Fruit fly (Drosophila melanogaster) whole organism, embryonic: Measurements from ENCODE around the gene CG7739.

Source experiments
- Antp ChIP-seq: fragments of 200-800 bp; sonication (Bioruptor generic); optimal IDR thresholded peaks from 3 replicates; lab custom pipeline; 2016; ENCODE audit warnings: missing biosample characterization, missing genetic modification characterization
- Atf-2 ChIP-seq: fragments of 200-800 bp; sonication (Bioruptor generic); optimal IDR thresholded peaks from 2 replicates; lab custom pipeline; 2016; ENCODE audit warnings: missing biosample characterization, missing genetic modification characterization
- BEAF-32 ChIP-seq: fragments of 200-800 bp; sonication (Bioruptor generic); optimal IDR thresholded peaks from 3 replicates; lab custom pipeline; 2017; ENCODE audit warnings: missing biosample characterization, missing genetic modification characterization, mild to moderate bottlenecking, moderate library complexity, missing genetic modification reagents
- Bgb ChIP-seq: fragments of 200-800 bp; sonication (Bioruptor generic); IDR thresholded peaks from 2 replicates; pipeline ENCODE4 v1.3.6; 2022; ENCODE audit warnings: missing biosample characterization, missing genetic modification characterization; ENCODE audit not compliant: partially characterized antibody
- CG11560 ChIP-seq: fragments of 200-800 bp; sonication (Bioruptor generic); IDR thresholded peaks from 3 replicates; pipeline ENCODE4 v1.3.6; 2022; ENCODE audit warnings: missing biosample characterization, missing genetic modification characterization
- CG12391 ChIP-seq: fragments of 200-800 bp; sonication (Bioruptor generic); optimal IDR thresholded peaks from 3 replicates; lab custom pipeline; 2018; ENCODE audit warnings: missing biosample characterization, mild to moderate bottlenecking, missing genetic modification characterization, moderate library complexity
- CG13775 ChIP-seq: fragments of 200-800 bp; sonication (Bioruptor generic); optimal IDR thresholded peaks from 3 replicates; lab custom pipeline; 2017; ENCODE audit warnings: missing biosample characterization, mild to moderate bottlenecking, missing genetic modification characterization
- CG13894 ChIP-seq: fragments of 200-800 bp; sonication (Bioruptor generic); optimal IDR thresholded peaks from 3 replicates; lab custom pipeline; 2018; ENCODE audit warnings: missing biosample characterization, mild to moderate bottlenecking, missing genetic modification characterization, moderate library complexity
- CG15479 ChIP-seq: fragments of 200-800 bp; sonication (Bioruptor generic); optimal IDR thresholded peaks from 3 replicates; lab custom pipeline; 2019; ENCODE audit warnings: missing biosample characterization, mild to moderate bottlenecking, missing genetic modification characterization, moderate library complexity
- CG16813 ChIP-seq: fragments of 200-800 bp; sonication (Bioruptor generic); IDR thresholded peaks from 3 replicates; pipeline ENCODE4 v1.3.6; 2022; ENCODE audit warnings: missing biosample characterization, missing genetic modification characterization; ENCODE audit not compliant: partially characterized antibody
- CG17328 ChIP-seq: fragments of 200-800 bp; sonication (Bioruptor generic); IDR thresholded peaks from 2 replicates; pipeline ENCODE4 v1.3.6; 2022; ENCODE audit warnings: missing biosample characterization, missing genetic modification characterization
- CG2202 ChIP-seq: fragments of 200-800 bp; sonication (Bioruptor generic); optimal IDR thresholded peaks from 2 replicates; lab custom pipeline; 2018; ENCODE audit warnings: missing biosample characterization, mild to moderate bottlenecking, missing genetic modification characterization
- CG30020 ChIP-seq: fragments of 200-800 bp; optimal IDR thresholded peaks from 2 replicates; lab custom pipeline; 2019; ENCODE audit warnings: missing biosample characterization, mild to moderate bottlenecking, missing genetic modification characterization, moderate library complexity
- CG32532 ChIP-seq: fragments of 200-800 bp; sonication (Bioruptor generic); IDR thresholded peaks from 2 replicates; pipeline ENCODE4 v1.3.6; 2022; ENCODE audit warnings: missing biosample characterization, missing genetic modification characterization
- CG3995 ChIP-seq: fragments of 200-800 bp; sonication (Bioruptor generic); optimal IDR thresholded peaks from 3 replicates; lab custom pipeline; 2016; ENCODE audit warnings: missing biosample characterization, missing genetic modification characterization
- Chrac-16 ChIP-seq: fragments of 200-800 bp; sonication (Bioruptor generic); optimal IDR thresholded peaks from 3 replicates; lab custom pipeline; 2016; ENCODE audit warnings: missing biosample characterization, missing genetic modification characterization
- Elba2 ChIP-seq: fragments of 200-800 bp; sonication (Bioruptor generic); optimal IDR thresholded peaks from 3 replicates; lab custom pipeline; 2016; ENCODE audit warnings: missing biosample characterization, missing genetic modification characterization
- HmgZ ChIP-seq: fragments of 200-800 bp; sonication (Bioruptor generic); optimal IDR thresholded peaks from 2 replicates; lab custom pipeline; 2018; ENCODE audit warnings: missing biosample characterization, mild to moderate bottlenecking, missing genetic modification characterization
- Lhr ChIP-seq: fragments of 200-800 bp; sonication (Bioruptor generic); optimal IDR thresholded peaks from 3 replicates; lab custom pipeline; 2017; ENCODE audit warnings: mild to moderate bottlenecking, missing biosample characterization, missing genetic modification reagents, missing genetic modification characterization
- Scr ChIP-seq: fragments of 200-800 bp; sonication (Bioruptor generic); IDR thresholded peaks from 2 replicates; pipeline ENCODE4 v1.3.6; 2022; ENCODE audit warnings: missing biosample characterization, missing genetic modification characterization; ENCODE audit not compliant: partially characterized antibody
- Sry-β ChIP-seq: fragments of 200-800 bp; sonication (Bioruptor generic); optimal IDR thresholded peaks from 2 replicates; lab custom pipeline; 2018; ENCODE audit warnings: missing biosample characterization, mild to moderate bottlenecking, missing genetic modification characterization, moderate library complexity
- Sry-δ ChIP-seq: fragments of 200-800 bp; sonication (Bioruptor generic); optimal IDR thresholded peaks from 2 replicates; lab custom pipeline; 2016; ENCODE audit warnings: missing biosample characterization, missing genetic modification characterization
- Trl ChIP-seq, 3 experiments: fragments of >200 bp in 2 of 3; fragments of 200-800 bp in 1 of 3; sonication (Bioruptor generic) in 1 of 3; optimal IDR thresholded peaks; 2 replicates in 1 of 3; 3 replicates in 2 of 3; lab custom pipeline; 2016 to 2017; ENCODE audit warnings: missing biosample characterization in 1 of 3, missing genetic modification characterization in 1 of 3
- Xbp1 ChIP-seq: fragments of 200-800 bp; sonication (Bioruptor generic); optimal IDR thresholded peaks from 3 replicates; lab custom pipeline; 2016; ENCODE audit warnings: missing biosample characterization, mild to moderate bottlenecking, missing genetic modification characterization
- amos ChIP-seq: fragments of 200-800 bp; sonication (Bioruptor generic); IDR thresholded peaks from 2 replicates; pipeline ENCODE4 v1.3.6; 2022; ENCODE audit warnings: missing biosample characterization, missing genetic modification characterization; ENCODE audit not compliant: partially characterized antibody
- chinmo ChIP-seq: fragments of 200-800 bp; sonication (Bioruptor generic); IDR thresholded peaks from 4 replicates; pipeline ENCODE4 v1.3.6; 2022; ENCODE audit warnings: missing biosample characterization, missing genetic modification characterization; ENCODE audit not compliant: partially characterized antibody
- en ChIP-seq: fragments of 200-800 bp; sonication (Bioruptor generic); optimal IDR thresholded peaks from 2 replicates; lab custom pipeline; 2016; ENCODE audit warnings: missing biosample characterization, missing genetic modification characterization
- gem ChIP-seq: fragments of 200-800 bp; sonication (Bioruptor generic); optimal IDR thresholded peaks from 2 replicates; lab custom pipeline; 2019; ENCODE audit warnings: missing biosample characterization, mild to moderate bottlenecking, missing genetic modification characterization, moderate library complexity
- gfzf ChIP-seq: fragments of 200-800 bp; sonication (Bioruptor generic); optimal IDR thresholded peaks from 2 replicates; lab custom pipeline; 2016; ENCODE audit warnings: missing biosample characterization, mild to moderate bottlenecking, missing genetic modification characterization, moderate library complexity
- her ChIP-seq: fragments of 200-800 bp; sonication (Bioruptor generic); optimal IDR thresholded peaks from 2 replicates; lab custom pipeline; 2016; ENCODE audit warnings: missing biosample characterization, missing genetic modification characterization
- inv ChIP-seq: fragments of 200-800 bp; sonication (Bioruptor generic); IDR thresholded peaks from 2 replicates; pipeline ENCODE4 v1.3.6; 2022; ENCODE audit warnings: missing biosample characterization, missing genetic modification characterization; ENCODE audit not compliant: partially characterized antibody
- knrl ChIP-seq: fragments of 200-800 bp; sonication (Bioruptor generic); IDR thresholded peaks from 3 replicates; pipeline ENCODE4 v1.3.6; 2022; ENCODE audit warnings: missing biosample characterization, missing genetic modification characterization; ENCODE audit not compliant: partially characterized antibody
- maf-S ChIP-seq: fragments of 200-800 bp; sonication (Bioruptor generic); optimal IDR thresholded peaks from 2 replicates; lab custom pipeline; 2016; ENCODE audit warnings: missing biosample characterization, missing genetic modification characterization
- mam ChIP-seq: fragments of 200-800 bp; sonication (Bioruptor generic); optimal IDR thresholded peaks from 3 replicates; lab custom pipeline; 2016; ENCODE audit warnings: missing biosample characterization, missing genetic modification characterization
- oc ChIP-seq: fragments of 200-800 bp; sonication (Bioruptor generic); optimal IDR thresholded peaks from 2 replicates; lab custom pipeline; 2018; ENCODE audit warnings: missing biosample characterization, mild to moderate bottlenecking, missing genetic modification characterization, moderate library complexity
- onecut ChIP-seq: fragments of 200-800 bp; sonication (Bioruptor generic); IDR thresholded peaks from 2 replicates; pipeline ENCODE4 v1.3.6; 2022; ENCODE audit warnings: missing biosample characterization, missing genetic modification characterization
- p53 ChIP-seq: fragments of 200-800 bp; sonication (Bioruptor generic); optimal IDR thresholded peaks from 2 replicates; lab custom pipeline; 2016; ENCODE audit warnings: missing biosample characterization, missing genetic modification characterization
- prd ChIP-seq, 3 experiments: fragments of >200 bp in 2 of 3; fragments of 200-800 bp in 1 of 3; sonication (Bioruptor generic) in 1 of 3; optimal IDR thresholded peaks in 2 of 3; IDR thresholded peaks in 1 of 3; 2 replicates in 2 of 3; 3 replicates in 1 of 3; pipeline versions ENCODE4 v1.3.6 to Lab custom; 2017 to 2022; ENCODE audit warnings: missing biosample characterization in 1 of 3, missing genetic modification characterization in 1 of 3
- rib ChIP-seq: fragments of 200-800 bp; sonication (Bioruptor generic); IDR thresholded peaks from 2 replicates; pipeline ENCODE4 v1.3.6; 2022; ENCODE audit warnings: missing biosample characterization, missing genetic modification characterization
- sd ChIP-seq: fragments of 200-800 bp; sonication (Bioruptor generic); optimal IDR thresholded peaks from 3 replicates; lab custom pipeline; 2018; ENCODE audit warnings: missing biosample characterization, mild to moderate bottlenecking, missing genetic modification characterization, moderate library complexity
- seq ChIP-seq: fragments of 200-800 bp; sonication (Bioruptor generic); IDR thresholded peaks from 2 replicates; pipeline ENCODE4 v1.3.6; 2022; ENCODE audit warnings: missing biosample characterization, missing genetic modification characterization
- sna ChIP-seq: fragments of 200-800 bp; sonication (Bioruptor generic); IDR thresholded peaks from 2 replicates; pipeline ENCODE4 v1.3.6; 2022; ENCODE audit warnings: missing biosample characterization, missing genetic modification characterization; ENCODE audit not compliant: partially characterized antibody
- sr ChIP-seq: fragments of 200-800 bp; sonication (Bioruptor generic); IDR thresholded peaks from 3 replicates; pipeline ENCODE4 v1.3.6; 2022; ENCODE audit warnings: missing biosample characterization, missing genetic modification characterization
- stwl ChIP-seq: fragments of 200-800 bp; sonication (Bioruptor generic); optimal IDR thresholded peaks from 3 replicates; lab custom pipeline; 2018; ENCODE audit warnings: missing biosample characterization, mild to moderate bottlenecking, missing genetic modification characterization, moderate library complexity
- unc-4 ChIP-seq: fragments of 200-800 bp; sonication (Bioruptor generic); IDR thresholded peaks from 2 replicates; pipeline ENCODE4 v1.3.6; 2022; ENCODE audit warnings: missing biosample characterization, missing genetic modification characterization; ENCODE audit not compliant: partially characterized antibody
- vfl ChIP-seq: fragments of 200-800 bp; sonication (Bioruptor generic); optimal IDR thresholded peaks from 2 replicates; lab custom pipeline; 2016; ENCODE audit warnings: missing biosample characterization, missing genetic modification characterization
- vvl ChIP-seq: fragments of 200-800 bp; sonication (Bioruptor generic); IDR thresholded peaks from 2 replicates; pipeline ENCODE4 v1.3.6; 2022; ENCODE audit warnings: missing biosample characterization, missing genetic modification characterization

Gene CG7739

dm6 chr3L:15565829-15566433 is 3.1 kb upstream of the CG7739 start, which contains the start of gene dop (continued):
- TF ChIP-seq Scr (GFP tag; lab: Robert Waterston, UW), result peak; percentile 71
- peak; percentile 66 for TF ChIP-seq CG16813
- peak; percentile 82 for TF ChIP-seq BEAF-32
- no peak for TF ChIP-seq maf-S (GFP tag; lab: Kevin White, UChicago)
- TF ChIP-seq CG12391 (tag; lab: Kevin White, UChicago), result peak; percentile 45
- peak; percentile 25 for TF ChIP-seq Xbp1 (GFP tag; lab: Kevin White, UChicago)
- peak; percentile 78; the same call in 2 of the 3 replicates for TF ChIP-seq sr (GFP tag; lab: Robert Waterston, UW)
- TF ChIP-seq vvl (GFP tag; lab: Robert Waterston, UW), result peak; percentile 49
- no peak for TF ChIP-seq sd (tag; lab: Kevin White, UChicago)
- peak; percentile 9 for TF ChIP-seq CG13894 (tag; lab: Kevin White, UChicago)
- TF ChIP-seq Sry-δ (GFP tag; lab: Kevin White, UChicago), result peak; percentile 95
- no peak for TF ChIP-seq oc (tag; lab: Kevin White, UChicago)
- TF ChIP-seq gfzf (GFP tag; lab: Kevin White, UChicago), result peak; percentile 72
- TF ChIP-seq sna (GFP tag; lab: Robert Waterston, UW), result peak; percentile 43
- TF ChIP-seq Antp (GFP tag; lab: Kevin White, UChicago), result peak; percentile 29
- TF ChIP-seq CG2202 (tag; lab: Kevin White, UChicago), result no peak
- 0 out of 4 replicates have a peak, but pooled peaks have one; percentile 25 for TF ChIP-seq chinmo (GFP tag; lab: Robert Waterston, UW)
- no peak for TF ChIP-seq rib
- no peak for TF ChIP-seq en (GFP tag; lab: Kevin White, UChicago)
- TF ChIP-seq Bgb, result peak; percentile 64; the same call in 1 of the 2 replicates
- TF ChIP-seq gem (tag; lab: Kevin White, UChicago), result peak; percentile 33
- TF ChIP-seq amos (GFP tag; lab: Robert Waterston, UW), result peak; percentile 72; the same call in 1 of the 2 replicates
- TF ChIP-seq CG11560, result no peak
- peak; percentile 8 for TF ChIP-seq Lhr
- peak; percentile 89 for TF ChIP-seq Elba2 (GFP tag; lab: Kevin White, UChicago)
- TF ChIP-seq stwl (tag; lab: Kevin White, UChicago), result peak; percentile 53
- TF ChIP-seq CG13775 (GFP tag; lab: Kevin White, UChicago), result peak; percentile 7
- 0 out of 2 replicates have a peak, but pooled peaks have one; percentile 16 for TF ChIP-seq CG17328 (GFP tag; lab: Robert Waterston, UW)
- TF ChIP-seq HmgZ (tag; lab: Kevin White, UChicago), result peak; percentile 15
- TF ChIP-seq Chrac-16, result no peak
- TF ChIP-seq unc-4, result peak; percentile 70
- peak; percentile 35 for TF ChIP-seq her (GFP tag; lab: Kevin White, UChicago)
- no peak for TF ChIP-seq CG15479 (GFP tag; lab: Kevin White, UChicago)
- TF ChIP-seq prd (optimal IDR thresholded peaks at IDR 0.05; lab: Kevin White, UChicago), result no peak
- TF ChIP-seq prd (GFP tag; IDR thresholded peaks at IDR 0.05; lab: Robert Waterston, UW), result peak; percentile 33; the same call in 2 of the 3 replicates
- TF ChIP-seq inv, result peak; percentile 49; the same call in 1 of the 2 replicates
- TF ChIP-seq Trl (optimal IDR thresholded peaks at IDR 0.05; lab: Kevin White, UChicago), result no peak
- TF ChIP-seq Trl (GFP tag; optimal IDR thresholded peaks at IDR 0.05; lab: Kevin White, UChicago), result peak; percentile 15
- peak; percentile 49; the same call in 1 of the 2 replicates for TF ChIP-seq CG32532 (GFP tag; lab: Robert Waterston, UW)
- peak; percentile 40 for TF ChIP-seq CG30020 (tag; lab: Kevin White, UChicago)
- no peak for TF ChIP-seq seq (GFP tag; lab: Robert Waterston, UW)
- TF ChIP-seq Atf-2, result peak; percentile 3
- TF ChIP-seq p53 (GFP tag; lab: Kevin White, UChicago), result peak; percentile 9
- peak; percentile 45 for TF ChIP-seq mam (GFP tag; lab: Kevin White, UChicago)
- peak; percentile 7 for TF ChIP-seq vfl (GFP tag; lab: Kevin White, UChicago)
- peak; percentile 67 for TF ChIP-seq onecut (GFP tag; lab: Robert Waterston, UW)
- TF ChIP-seq CG3995 (GFP tag; lab: Kevin White, UChicago), result peak; percentile 82
- peak; percentile 73 for TF ChIP-seq knrl (GFP tag; lab: Robert Waterston, UW)
- peak; percentile 27 for TF ChIP-seq Sry-β (GFP tag; lab: Kevin White, UChicago)
